Worm (Caenorhabditis elegans) whole organism, L4/young adult: ENCODE results near the gene sth-1.

ENCODE experiments used
- W03F9.2 ChIP-seq: fragments of 150-350 bp; optimal IDR thresholded peaks from 2 replicates; lab custom pipeline; 2014; ENCODE audit warnings: missing biosample characterization, missing genetic modification characterization
- dao-5 ChIP-seq: sonication (generic microtip); optimal IDR thresholded peaks from 2 replicates; lab custom pipeline; 2016; ENCODE audit warnings: missing genotype, missing genetic modification characterization, moderate library complexity, missing compliant biosample characterization
- him-1 ChIP-seq: sonication (generic microtip); optimal IDR thresholded peaks from 2 replicates; lab custom pipeline; 2016; ENCODE audit warnings: missing genotype, missing genetic modification reagents, missing genetic modification characterization, missing compliant biosample characterization

ce11 chrV:8007460-8008292 lies 44.3 kb upstream of the sth-1 start, which contains the start of gene Y97E10AR.3:
- TF ChIP-seq him-1 (tag; lab: Kevin White, UChicago) (no peak), W03F9.2 (tag; lab: Kevin White, UChicago) (no peak), dao-5 (tag; lab: Kevin White, UChicago) (no peak)
